Worm (Caenorhabditis elegans): ENCODE measurements around the gene Y22D7AL.1.

Gene Y22D7AL.1

ce11 chrIII:1618915-1619314 lies 33.4 kb upstream of the Y22D7AL.1 start, which contains the start of gene Y22D7AL.10 (continued):
- no peak for TF ChIP-seq nfya-1 (tag; optimal IDR thresholded peaks at IDR 0.05; ENCODE audit: borderline replicate concordance, insufficient read depth)
- TF ChIP-seq ztf-26 (tag; optimal IDR thresholded peaks at IDR 0.05), result peak; percentile 96
- peak; percentile 83 to 92 for TF ChIP-seq let-607 (tag; optimal IDR thresholded peaks at IDR 0.05)
- TF ChIP-seq ama-1 (optimal IDR thresholded peaks at IDR 0.05), result no peak
- TF ChIP-seq ama-1 (GFP tag; optimal IDR thresholded peaks at IDR 0.05), result peak in 1 of 2 experiments; percentile 67
- TF ChIP-seq hsf-1 (GFP tag; IDR thresholded peaks at IDR 0.05), result peak; percentile 99
- TF ChIP-seq F33H1.4 (GFP tag; IDR thresholded peaks at IDR 0.05), result peak; percentile 88
- peak; percentile 68; the same call in 1 of the 2 replicates for TF ChIP-seq sea-2 (GFP tag; IDR thresholded peaks at IDR 0.05)
- TF ChIP-seq ceh-100 (GFP tag; IDR thresholded peaks at IDR 0.05), result peak; percentile 92
- TF ChIP-seq B0336.3 (GFP tag; IDR thresholded peaks at IDR 0.05), result peak; percentile 100
- TF ChIP-seq F57C9.4 (tag; optimal IDR thresholded peaks at IDR 0.05), result peak; percentile 93
- peak; percentile 86 for TF ChIP-seq attf-3 (GFP tag; conservative IDR thresholded peaks at IDR 0.05)
- TF ChIP-seq F39B2.1 (GFP tag; IDR thresholded peaks at IDR 0.05), result peak; percentile 91
- TF ChIP-seq lin-35 (GFP tag; optimal IDR thresholded peaks at IDR 0.05), result peak; percentile 72 to 95 (median 94)
- TF ChIP-seq zfh-2 (GFP tag; conservative IDR thresholded peaks at IDR 0.05), result peak; percentile 99
- no peak for TF ChIP-seq mxl-1 (tag; optimal IDR thresholded peaks at IDR 0.05)
- TF ChIP-seq rec-8 (tag; optimal IDR thresholded peaks at IDR 0.05), result peak; percentile 74 to 85
- TF ChIP-seq akir-1 (GFP tag; optimal IDR thresholded peaks at IDR 0.05), result no peak
- TF ChIP-seq K12H6.12 (tag; optimal IDR thresholded peaks at IDR 0.05), result peak; percentile 97
- no peak; the same call in 1 of the 2 replicates for TF ChIP-seq ceh-58 (GFP tag; IDR thresholded peaks at IDR 0.05)
- TF ChIP-seq lsl-1 (GFP tag; optimal IDR thresholded peaks at IDR 0.05), result peak; percentile 92
- peak; percentile 97 for TF ChIP-seq ZK185.1 (tag; optimal IDR thresholded peaks at IDR 0.05; ENCODE audit: poor library complexity, severe bottlenecking)
- TF ChIP-seq F57A8.1 (GFP tag; optimal IDR thresholded peaks at IDR 0.05), result peak; percentile 81
- peak; percentile 66 for TF ChIP-seq snpc-1.1 (tag; optimal IDR thresholded peaks at IDR 0.05; ENCODE audit: insufficient read depth)
- peak; percentile 82 for TF ChIP-seq nhr-90 (tag; optimal IDR thresholded peaks at IDR 0.05)
- TF ChIP-seq fkh-3 (tag; optimal IDR thresholded peaks at IDR 0.05), result peak; percentile 69
- TF ChIP-seq rpc-1 (optimal IDR thresholded peaks at IDR 0.05), result peak; percentile 90
- TF ChIP-seq rpc-1 (tag; optimal IDR thresholded peaks at IDR 0.05), result peak; percentile 8
- peak; percentile 68 for TF ChIP-seq sptf-2 (GFP tag; optimal IDR thresholded peaks at IDR 0.05)
- TF ChIP-seq athp-1 (tag; optimal IDR thresholded peaks at IDR 0.05), result peak; percentile 99
- TF ChIP-seq B0019.2 (GFP tag; conservative IDR thresholded peaks at IDR 0.05), result peak; percentile 91

ce11 chrIII:1619442-1619841 lies 32.8 kb upstream of the Y22D7AL.1 start, which contains the start of gene hsp-60:
hsp-60 (plus strand) TSS chrIII:1619742.
- TF ChIP-seq ceh-58 (GFP tag; IDR thresholded peaks at IDR 0.05) (no peak), ztf-28 (GFP tag; IDR thresholded peaks at IDR 0.05) (no peak), B0019.2 (GFP tag; conservative IDR thresholded peaks at IDR 0.05) (no peak), ceh-91 (GFP tag; IDR thresholded peaks at IDR 0.05) (no peak), ceh-40 (GFP tag; IDR thresholded peaks at IDR 0.05) (no peak), T26A5.8 (tag; optimal IDR thresholded peaks at IDR 0.05) (no peak), F23B12.7 (tag; optimal IDR thresholded peaks at IDR 0.05; ENCODE audit: insufficient read depth) (no peak), lin-35 (GFP tag; optimal IDR thresholded peaks at IDR 0.05) (no peak), attf-6 (GFP tag; IDR thresholded peaks at IDR 0.05) (no peak), let-526 (GFP tag; IDR thresholded peaks at IDR 0.05) (no peak)
